Fruit fly (Drosophila melanogaster) whole organism, adult: ENCODE measurements around the gene CG4198.

Experiments used
- CG11617 ChIP-seq: fragments of 200-800 bp; sonication (Bioruptor generic); optimal IDR thresholded peaks from 2 replicates; lab custom pipeline; 2017; ENCODE audit warnings: mild to moderate bottlenecking, missing biosample characterization, missing genetic modification reagents, missing genetic modification characterization
- CG12768 ChIP-seq: fragments of 200-800 bp; sonication (Bioruptor generic); optimal IDR thresholded peaks from 2 replicates; lab custom pipeline; 2017; ENCODE audit warnings: missing biosample characterization, missing genetic modification characterization, mild to moderate bottlenecking, moderate library complexity, missing genetic modification reagents
- CG14711 ChIP-seq: fragments of 200-800 bp; sonication (Bioruptor generic); optimal IDR thresholded peaks from 2 replicates; lab custom pipeline; 2018; ENCODE audit warnings: missing biosample characterization, mild to moderate bottlenecking, missing genetic modification characterization, moderate library complexity
- CG1620 ChIP-seq: fragments of 200-800 bp; sonication (Bioruptor generic); optimal IDR thresholded peaks from 2 replicates; lab custom pipeline; 2016; ENCODE audit warnings: missing biosample characterization, missing genetic modification characterization
- CG33017 ChIP-seq: fragments of 200-800 bp; sonication (Bioruptor generic); optimal IDR thresholded peaks from 2 replicates; lab custom pipeline; 2018; ENCODE audit warnings: missing biosample characterization, mild to moderate bottlenecking, missing genetic modification characterization, moderate library complexity
- CG5204 ChIP-seq: fragments of 200-800 bp; sonication (Bioruptor generic); optimal IDR thresholded peaks from 2 replicates; lab custom pipeline; 2016; ENCODE audit warnings: missing biosample characterization, missing genetic modification characterization
- Clk ChIP-seq: fragments of 200-800 bp; sonication (Bioruptor generic); optimal IDR thresholded peaks from 2 replicates; lab custom pipeline; 2017; ENCODE audit warnings: missing biosample characterization, missing genetic modification characterization
- Hr96 ChIP-seq: fragments of 200-800 bp; sonication (Bioruptor generic); optimal IDR thresholded peaks from 2 replicates; lab custom pipeline; 2016; ENCODE audit warnings: missing biosample characterization, missing genetic modification characterization
- Mnt ChIP-seq: fragments of 200-800 bp; sonication (Bioruptor generic); optimal IDR thresholded peaks from 2 replicates; lab custom pipeline; 2016; ENCODE audit warnings: missing biosample characterization, mild to moderate bottlenecking, missing genetic modification characterization
- cic ChIP-seq: fragments of 200-800 bp; sonication (Bioruptor generic); optimal IDR thresholded peaks from 2 replicates; lab custom pipeline; 2017; ENCODE audit warnings: missing biosample characterization, mild to moderate bottlenecking, missing genetic modification characterization, moderate library complexity
- cnc ChIP-seq, 2 experiments: fragments of >200 bp; optimal IDR thresholded peaks; 2 replicates each; lab custom pipeline; 2017
- kay ChIP-seq: fragments of 200-800 bp; sonication (Bioruptor generic); peaks from one replicate; lab custom pipeline; 2016; ENCODE audit warnings: missing biosample characterization, missing genetic modification characterization, borderline replicate concordance
- pad ChIP-seq: fragments of 200-800 bp; sonication (Bioruptor generic); optimal IDR thresholded peaks from 3 replicates; lab custom pipeline; 2017; ENCODE audit warnings: missing biosample characterization, missing genetic modification characterization, mild to moderate bottlenecking, moderate library complexity, missing genetic modification reagents
- tj ChIP-seq: fragments of 200-800 bp; sonication (Bioruptor generic); optimal IDR thresholded peaks from 3 replicates; lab custom pipeline; 2017; ENCODE audit warnings: missing biosample characterization, mild to moderate bottlenecking, missing genetic modification characterization, moderate library complexity
- toe ChIP-seq: fragments of 200-800 bp; sonication (Bioruptor generic); optimal IDR thresholded peaks from 2 replicates; lab custom pipeline; 2016; ENCODE audit warnings: missing biosample characterization, missing genetic modification characterization

The CG4198 gene

DNA sequence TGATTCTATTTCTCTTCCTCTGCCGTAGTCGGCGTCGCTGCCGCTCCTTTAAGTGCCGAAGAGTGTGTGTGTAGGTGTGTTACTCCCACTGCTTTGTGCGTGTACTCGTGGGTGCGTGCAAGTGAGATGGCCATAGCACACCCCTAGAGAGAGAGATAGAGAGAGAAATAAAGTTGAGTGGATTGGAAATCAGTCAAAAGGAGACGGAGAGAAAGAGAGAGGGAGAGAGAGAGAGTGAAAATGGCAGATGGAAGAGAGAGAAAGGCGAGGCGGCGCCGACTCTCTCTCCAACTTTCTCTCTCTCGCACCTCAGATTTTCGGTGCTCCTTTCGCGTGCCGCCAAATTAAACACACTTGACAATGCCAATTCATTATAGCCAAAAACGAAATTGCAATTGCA, 51.0 kb downstream of the CG4198 start:
- no peak for TF ChIP-seq cnc (optimal IDR thresholded peaks at IDR 0.05; lab: Kevin White, UChicago)
- no peak for TF ChIP-seq CG11617 (GFP tag; lab: Kevin White, UChicago)
- TF ChIP-seq CG5204 = no peak
- TF ChIP-seq CG33017 (tag; lab: Kevin White, UChicago) = no peak
- no peak for TF ChIP-seq kay (GFP tag; lab: Kevin White, UChicago)
- no peak for TF ChIP-seq cic (GFP tag; lab: Kevin White, UChicago)
- no peak for TF ChIP-seq CG12768 (GFP tag; lab: Kevin White, UChicago)
- no peak for TF ChIP-seq toe (GFP tag; lab: Kevin White, UChicago)
- TF ChIP-seq pad = no peak
- no peak for TF ChIP-seq Clk (GFP tag; lab: Kevin White, UChicago)
- no peak for TF ChIP-seq Hr96
- no peak for TF ChIP-seq CG14711 (tag; lab: Kevin White, UChicago)
- no peak for TF ChIP-seq tj (GFP tag; lab: Kevin White, UChicago)
- no peak for TF ChIP-seq Mnt (GFP tag; lab: Kevin White, UChicago)
- TF ChIP-seq CG1620 (GFP tag; lab: Kevin White, UChicago) = no peak
